Worm (Caenorhabditis elegans) whole organism, midembryonic: ENCODE results near the gene W07G1.7.

ENCODE experiments used
- T22C8.4 ChIP-seq: fragments of 200-800 bp; sonication (Bioruptor generic); IDR thresholded peaks from 2 replicates; pipeline ENCODE4 v1.3.6; 2022; ENCODE audit warnings: missing genetic modification characterization, missing compliant biosample characterization
- cog-1 ChIP-seq: sonication (generic microtip); optimal IDR thresholded peaks from 2 replicates; lab custom pipeline; 2016; ENCODE audit warnings: missing genetic modification characterization, missing compliant biosample characterization
- flt-1 ChIP-seq: fragments of 200-800 bp; sonication (Bioruptor generic); IDR thresholded peaks from 2 replicates; pipeline ENCODE4 v1.3.6; 2022; ENCODE audit warnings: missing genetic modification characterization, missing compliant biosample characterization
- klf-2 ChIP-seq: fragments of 200-800 bp; sonication (Bioruptor generic); conservative IDR thresholded peaks from 2 replicates; pipeline ENCODE4 v1.3.6; 2022; ENCODE audit warnings: missing genetic modification reagents, missing genetic modification characterization, missing compliant biosample characterization
- med-1 ChIP-seq: sonication (generic microtip); optimal IDR thresholded peaks from 2 replicates; lab custom pipeline; 2017; ENCODE audit warnings: missing genetic modification characterization, mild to moderate bottlenecking, missing compliant biosample characterization, antibody characterized with exemption, missing genetic modification reagents; ENCODE audit not compliant: insufficient read depth
- ref-1 ChIP-seq: fragments of 200-800 bp; sonication (Bioruptor generic); conservative IDR thresholded peaks from 2 replicates; pipeline ENCODE4 v1.3.6; 2022; ENCODE audit warnings: missing genetic modification reagents, missing genetic modification characterization, missing compliant biosample characterization
- tab-1 ChIP-seq: fragments of 200-800 bp; sonication (Bioruptor generic); IDR thresholded peaks from 2 replicates; pipeline ENCODE4 v1.3.6; 2022; ENCODE audit warnings: missing genetic modification characterization, missing compliant biosample characterization
- ztf-23 ChIP-seq: fragments of 200-800 bp; sonication (Bioruptor generic); IDR thresholded peaks from 2 replicates; pipeline ENCODE4 v1.3.6; 2022; ENCODE audit warnings: missing genetic modification reagents, missing genetic modification characterization, missing compliant biosample characterization
- ztf-29 ChIP-seq: fragments of 200-800 bp; sonication (Bioruptor generic); IDR thresholded peaks from 2 replicates; pipeline ENCODE4 v1.3.6; 2022; ENCODE audit warnings: missing genetic modification reagents, missing genetic modification characterization, missing compliant biosample characterization

The W07G1.7 gene

ce11 chrII:13982247-13982646 is 16.1 kb upstream of the W07G1.7 start:
- TF ChIP-seq klf-2 (GFP tag; lab: Robert Waterston, UW) (no peak), tab-1 (GFP tag; lab: Robert Waterston, UW) (no peak), ztf-29 (GFP tag; lab: Robert Waterston, UW) (no peak), T22C8.4 (GFP tag; lab: Robert Waterston, UW) (no peak), cog-1 (no peak), flt-1 (no peak), ref-1 (GFP tag; lab: Robert Waterston, UW) (no peak), ztf-23 (GFP tag; lab: Robert Waterston, UW) (no peak), med-1 (GFP tag; lab: Kevin White, UChicago) (no peak)

- TF ChIP-seq tab-1 (GFP tag; lab: Robert Waterston, UW) (no peak), T22C8.4 (GFP tag; lab: Robert Waterston, UW) (no peak), med-1 (GFP tag; lab: Kevin White, UChicago) (no peak), ztf-29 (GFP tag; lab: Robert Waterston, UW) (no peak), ztf-23 (GFP tag; lab: Robert Waterston, UW) (no peak), flt-1 (no peak), klf-2 (GFP tag; lab: Robert Waterston, UW) (no peak), cog-1 (no peak), ref-1 (GFP tag; lab: Robert Waterston, UW) (no peak)
These were observed 15.7 kb upstream of the W07G1.7 start for ce11 chrII:13981819-13982218.

ce11 chrII:13981097-13981496 is 15.0 kb upstream of the W07G1.7 start, which contains the start of gene Y39G8B.9:
Y39G8B.9 (plus strand) TSS chrII:13981365.
- no peak for TF ChIP-seq cog-1
- no peak for TF ChIP-seq ref-1 (GFP tag; lab: Robert Waterston, UW)
- no peak for TF ChIP-seq tab-1 (GFP tag; lab: Robert Waterston, UW)
- TF ChIP-seq med-1 (GFP tag; lab: Kevin White, UChicago) = no peak
- no peak for TF ChIP-seq T22C8.4 (GFP tag; lab: Robert Waterston, UW)
- TF ChIP-seq ztf-23 (GFP tag; lab: Robert Waterston, UW) = no peak
- no peak for TF ChIP-seq flt-1
- TF ChIP-seq ztf-29 (GFP tag; lab: Robert Waterston, UW) = no peak
- no peak for TF ChIP-seq klf-2 (GFP tag; lab: Robert Waterston, UW)

- no peak for TF ChIP-seq med-1 (GFP tag; lab: Kevin White, UChicago)
- no peak for TF ChIP-seq flt-1
- no peak for TF ChIP-seq tab-1 (GFP tag; lab: Robert Waterston, UW)
- no peak for TF ChIP-seq ztf-29 (GFP tag; lab: Robert Waterston, UW)
- TF ChIP-seq klf-2 (GFP tag; lab: Robert Waterston, UW) = no peak
- TF ChIP-seq ref-1 (GFP tag; lab: Robert Waterston, UW) = no peak
These were observed 13.8 kb upstream of the W07G1.7 start, which contains the start of gene sre-48 for ce11 chrII:13979833-13980513. sre-48 (minus strand) TSS chrII:13979883.

ce11 chrII:13977701-13978100 is 11.6 kb upstream of the W07G1.7 start:
- TF ChIP-seq flt-1 (no peak), tab-1 (GFP tag; lab: Robert Waterston, UW) (no peak), ztf-29 (GFP tag; lab: Robert Waterston, UW) (no peak), cog-1 (no peak), klf-2 (GFP tag; lab: Robert Waterston, UW) (no peak), med-1 (GFP tag; lab: Kevin White, UChicago) (no peak), ref-1 (GFP tag; lab: Robert Waterston, UW) (no peak), ztf-23 (GFP tag; lab: Robert Waterston, UW) (no peak), T22C8.4 (GFP tag; lab: Robert Waterston, UW) (no peak)

ce11 chrII:13976161-13976560 is 10.0 kb upstream of the W07G1.7 start, which contains the start of gene Y39G8B.2:
Y39G8B.2 (minus strand) TSS chrII:13976221.
- peak; percentile 71; the same call in 1 of the 2 replicates for TF ChIP-seq tab-1 (GFP tag; lab: Robert Waterston, UW)
- no peak for TF ChIP-seq ref-1 (GFP tag; lab: Robert Waterston, UW)
- TF ChIP-seq ztf-29 (GFP tag; lab: Robert Waterston, UW) = peak; percentile 52; the same call in 1 of the 2 replicates
- no peak for TF ChIP-seq T22C8.4 (GFP tag; lab: Robert Waterston, UW)
- peak; percentile 74 for TF ChIP-seq cog-1
- TF ChIP-seq flt-1 = peak; percentile 76
- TF ChIP-seq klf-2 (GFP tag; lab: Robert Waterston, UW) = 0 out of 2 replicates have a peak, but pooled peaks have one; percentile 41
- peak; percentile 83 for TF ChIP-seq ztf-23 (GFP tag; lab: Robert Waterston, UW)
- TF ChIP-seq med-1 (GFP tag; lab: Kevin White, UChicago) = no peak

- no peak for TF ChIP-seq ztf-23 (GFP tag; lab: Robert Waterston, UW)
- TF ChIP-seq ztf-29 (GFP tag; lab: Robert Waterston, UW) = peak; percentile 74; the same call in 1 of the 2 replicates
These were observed 8.0 kb upstream of the W07G1.7 start for ce11 chrII:13974136-13974535.

- TF ChIP-seq T22C8.4 (GFP tag; lab: Robert Waterston, UW) = no peak; the same call in 1 of the 2 replicates
- TF ChIP-seq ref-1 (GFP tag; lab: Robert Waterston, UW) = no peak
- TF ChIP-seq flt-1 = no peak
- no peak for TF ChIP-seq cog-1
- TF ChIP-seq ztf-29 (GFP tag; lab: Robert Waterston, UW) = no peak
- no peak for TF ChIP-seq tab-1 (GFP tag; lab: Robert Waterston, UW)
- TF ChIP-seq klf-2 (GFP tag; lab: Robert Waterston, UW) = no peak
- no peak for TF ChIP-seq ztf-23 (GFP tag; lab: Robert Waterston, UW)
- TF ChIP-seq med-1 (GFP tag; lab: Kevin White, UChicago) = no peak
These were observed 7.4 kb upstream of the W07G1.7 start, which contains the start of gene Y39G8B.1 for ce11 chrII:13973514-13973913. Y39G8B.1 (minus strand) TSS chrII:13973812.

- no peak for TF ChIP-seq cog-1
- no peak for TF ChIP-seq klf-2 (GFP tag; lab: Robert Waterston, UW)
- no peak for TF ChIP-seq T22C8.4 (GFP tag; lab: Robert Waterston, UW)
- TF ChIP-seq flt-1 = no peak
- no peak for TF ChIP-seq med-1 (GFP tag; lab: Kevin White, UChicago)
- no peak for TF ChIP-seq ztf-23 (GFP tag; lab: Robert Waterston, UW)
- no peak for TF ChIP-seq tab-1 (GFP tag; lab: Robert Waterston, UW)
- no peak for TF ChIP-seq ref-1 (GFP tag; lab: Robert Waterston, UW)
- no peak for TF ChIP-seq ztf-29 (GFP tag; lab: Robert Waterston, UW)
These were observed 6.1 kb upstream of the W07G1.7 start for ce11 chrII:13972199-13972598.
